Worm (Caenorhabditis elegans): Measurements from ENCODE around the gene trd-1.

Gene trd-1

DNA sequence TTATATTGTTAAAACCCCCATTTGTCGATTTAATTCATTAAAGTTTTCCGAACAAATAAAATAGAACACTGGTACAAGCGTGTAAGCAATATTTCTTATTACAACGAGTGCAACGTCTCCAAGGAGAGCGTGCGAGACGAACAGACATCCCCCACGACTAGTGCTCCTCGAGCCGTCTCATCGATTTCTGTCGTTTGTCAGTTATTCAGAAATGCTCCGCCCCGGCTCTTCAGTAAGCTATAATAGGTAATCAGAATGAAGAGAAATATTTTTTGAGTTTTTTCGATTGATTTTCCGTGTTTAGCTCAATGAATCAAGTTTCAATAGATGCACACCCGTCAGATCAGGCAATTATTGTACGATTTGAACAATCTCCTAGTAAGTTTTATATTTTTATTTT lies 47.3 kb upstream of the trd-1 start, which contains the start of gene kap-1 (continued):
- peak; percentile 18 for TF ChIP-seq T20F7.1 (GFP tag; optimal IDR thresholded peaks at IDR 0.05)
- no peak for TF ChIP-seq dmd-6 (GFP tag; IDR thresholded peaks at IDR 0.05)
- no peak for TF ChIP-seq zip-11 (GFP tag; IDR thresholded peaks at IDR 0.05)
- no peak for TF ChIP-seq nhr-11 (tag; optimal IDR thresholded peaks at IDR 0.05)
- TF ChIP-seq arid-1 (GFP tag; conservative IDR thresholded peaks at IDR 0.05) = no peak
- no peak for TF ChIP-seq set-16 (GFP tag; IDR thresholded peaks at IDR 0.05)
- TF ChIP-seq D1046.2 (GFP tag; IDR thresholded peaks at IDR 0.05) = no peak
- no peak for TF ChIP-seq zfp-2 (tag; optimal IDR thresholded peaks at IDR 0.05)
- TF ChIP-seq cey-2 (tag; optimal IDR thresholded peaks at IDR 0.05; ENCODE audit: borderline replicate concordance, insufficient read depth) = no peak
- no peak for TF ChIP-seq snpc-4 (tag; optimal IDR thresholded peaks at IDR 0.05)
- no peak for TF ChIP-seq nhr-6 (tag; optimal IDR thresholded peaks at IDR 0.05)
- TF ChIP-seq hmg-1.1 (GFP tag; IDR thresholded peaks at IDR 0.05) = 0 out of 2 replicates have a peak, but pooled peaks have one; percentile 36
- no peak for TF ChIP-seq ceh-32 (tag; optimal IDR thresholded peaks at IDR 0.05; ENCODE audit: poor library complexity)
- no peak for TF ChIP-seq pha-4 (GFP tag; IDR thresholded peaks at IDR 0.05)
- TF ChIP-seq pha-4 (tag; optimal IDR thresholded peaks at IDR 0.05) = no peak
- TF ChIP-seq dve-1 (tag; optimal IDR thresholded peaks at IDR 0.05; ENCODE audit: insufficient read depth) = no peak
- no peak for TF ChIP-seq dpl-1 (GFP tag; optimal IDR thresholded peaks at IDR 0.05)
- peak; percentile 11 for TF ChIP-seq hlh-11 (tag; optimal IDR thresholded peaks at IDR 0.05)
- no peak; the same call in 1 of the 2 replicates for TF ChIP-seq zfp-3 (GFP tag; conservative IDR thresholded peaks at IDR 0.05)
- no peak for TF ChIP-seq lin-15B (tag; optimal IDR thresholded peaks at IDR 0.05)
- TF ChIP-seq ceh-62 (tag; optimal IDR thresholded peaks at IDR 0.05) = no peak
- no peak for TF ChIP-seq daf-19 (GFP tag; conservative IDR thresholded peaks at IDR 0.05)
- 0 out of 2 replicates have a peak, but pooled peaks have one; percentile 5 for TF ChIP-seq tra-1 (GFP tag; IDR thresholded peaks at IDR 0.05)
- TF ChIP-seq ceh-82 (tag; optimal IDR thresholded peaks at IDR 0.05) = no peak
- TF ChIP-seq egl-43 (GFP tag; IDR thresholded peaks at IDR 0.05) = peak; percentile 64
- TF ChIP-seq nhr-41 (GFP tag; IDR thresholded peaks at IDR 0.05) = no peak
- no peak for TF ChIP-seq lin-1 (GFP tag; IDR thresholded peaks at IDR 0.05)
- TF ChIP-seq ZK546.5 (tag; optimal IDR thresholded peaks at IDR 0.05) = no peak
- peak; percentile 13 for TF ChIP-seq gei-8 (GFP tag; optimal IDR thresholded peaks at IDR 0.05)
- no peak for TF ChIP-seq vab-7 (GFP tag; IDR thresholded peaks at IDR 0.05)
- no peak for TF ChIP-seq mdt-29 (GFP tag; IDR thresholded peaks at IDR 0.05)
- no peak for TF ChIP-seq nhr-237 (tag; optimal IDR thresholded peaks at IDR 0.05)
- TF ChIP-seq Y5F2A.4 (GFP tag; optimal IDR thresholded peaks at IDR 0.05) = no peak
- peak in 1 of 2 experiments; percentile 33 for TF ChIP-seq lsy-2 (tag; optimal IDR thresholded peaks at IDR 0.05)
- no peak for TF ChIP-seq lin-29 (GFP tag; IDR thresholded peaks at IDR 0.05)
- TF ChIP-seq F44E2.7 (GFP tag; IDR thresholded peaks at IDR 0.05) = 0 out of 2 replicates have a peak, but pooled peaks have one; percentile 50
- no peak for TF ChIP-seq hif-1 (tag; optimal IDR thresholded peaks at IDR 0.05)
- TF ChIP-seq mdl-1 (tag; optimal IDR thresholded peaks at IDR 0.05) = no peak
- TF ChIP-seq ama-1 (optimal IDR thresholded peaks at IDR 0.05) = peak; percentile 75

DNA sequence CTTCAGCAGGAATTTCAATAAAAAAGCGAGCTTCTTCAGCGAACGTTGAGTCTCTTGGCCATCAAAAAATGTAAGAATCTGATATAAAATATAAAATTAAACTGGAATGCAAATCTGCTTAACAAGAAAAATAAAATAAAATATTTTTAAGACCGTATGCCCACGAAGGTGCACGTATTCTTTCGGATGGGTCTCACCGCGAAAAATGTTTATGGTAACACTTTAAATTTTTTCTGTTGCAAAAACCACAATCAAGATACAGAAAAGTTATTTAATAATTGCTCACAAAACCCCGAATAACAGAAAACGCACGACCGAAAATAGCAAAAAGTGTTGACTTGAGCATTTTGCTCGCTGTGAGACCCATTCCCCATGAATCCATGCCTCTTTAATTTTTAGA lies 46.9 kb upstream of the trd-1 start:
- no peak for TF ChIP-seq zip-11 (GFP tag; IDR thresholded peaks at IDR 0.05)
- no peak for TF ChIP-seq pha-4 (GFP tag; IDR thresholded peaks at IDR 0.05)
- no peak for TF ChIP-seq pha-4 (tag; optimal IDR thresholded peaks at IDR 0.05)
- TF ChIP-seq lin-38 (GFP tag; IDR thresholded peaks at IDR 0.05) = no peak
- no peak for TF ChIP-seq zfp-3 (GFP tag; conservative IDR thresholded peaks at IDR 0.05)

Data from whole organism, L4 larva.